Fruit fly (Drosophila melanogaster) whole organism, wandering third instar larva: ENCODE measurements around the gene CG18563.

Experiments used
- Abd-B ChIP-seq: fragments of >200 bp; optimal IDR thresholded peaks from 2 replicates; lab custom pipeline; 2017; ENCODE audit warnings: missing biosample characterization, missing genetic modification characterization
- Dfd ChIP-seq: fragments of >200 bp; optimal IDR thresholded peaks from 2 replicates; lab custom pipeline; 2017; ENCODE audit warnings: missing biosample characterization, missing genetic modification characterization
- GATAd ChIP-seq: sonication (Bioruptor generic); optimal IDR thresholded peaks from 2 replicates; lab custom pipeline; 2016; ENCODE audit warnings: missing biosample characterization, missing genetic modification characterization
- Myc ChIP-seq: fragments of >200 bp; optimal IDR thresholded peaks from 2 replicates; lab custom pipeline; 2017
- Rel ChIP-seq, 2 experiments: fragments of 200-800 bp; sonication (Bioruptor generic) in 1 of 2; optimal IDR thresholded peaks; 2 replicates in 1 of 2; 3 replicates in 1 of 2; lab custom pipeline; 2016 to 2019; ENCODE audit warnings: mild to moderate bottlenecking in 2 of 2, missing biosample characterization in 2 of 2, missing genetic modification characterization in 2 of 2, moderate library complexity in 1 of 2
- fru ChIP-seq: fragments of 200-800 bp; sonication (Bioruptor generic); optimal IDR thresholded peaks from 3 replicates; lab custom pipeline; 2016; ENCODE audit warnings: missing biosample characterization, mild to moderate bottlenecking, missing genetic modification characterization
- h ChIP-seq: fragments of 200-800 bp; sonication (Bioruptor generic); optimal IDR thresholded peaks from 3 replicates; lab custom pipeline; 2016; ENCODE audit warnings: missing biosample characterization, mild to moderate bottlenecking, missing genetic modification characterization
- jim ChIP-seq: fragments of 175-275, 200-325 bp; sonication (Bioruptor generic); optimal IDR thresholded peaks from 2 replicates; lab custom pipeline; 2016; ENCODE audit warnings: missing biosample characterization, mild to moderate bottlenecking, missing genetic modification characterization
- psq ChIP-seq: fragments of 200-800 bp; sonication (Bioruptor generic); optimal IDR thresholded peaks from 3 replicates; lab custom pipeline; 2017; ENCODE audit warnings: missing biosample characterization, mild to moderate bottlenecking, missing genetic modification characterization, moderate library complexity
- rgr ChIP-seq: fragments of 200-800 bp; sonication (Bioruptor generic); optimal IDR thresholded peaks from 3 replicates; lab custom pipeline; 2016; ENCODE audit warnings: missing biosample characterization, mild to moderate bottlenecking, missing genetic modification characterization
- woc ChIP-seq: sonication (Bioruptor generic); optimal IDR thresholded peaks from 2 replicates; lab custom pipeline; 2016; ENCODE audit warnings: missing biosample characterization, mild to moderate bottlenecking, missing genetic modification characterization

DNA sequence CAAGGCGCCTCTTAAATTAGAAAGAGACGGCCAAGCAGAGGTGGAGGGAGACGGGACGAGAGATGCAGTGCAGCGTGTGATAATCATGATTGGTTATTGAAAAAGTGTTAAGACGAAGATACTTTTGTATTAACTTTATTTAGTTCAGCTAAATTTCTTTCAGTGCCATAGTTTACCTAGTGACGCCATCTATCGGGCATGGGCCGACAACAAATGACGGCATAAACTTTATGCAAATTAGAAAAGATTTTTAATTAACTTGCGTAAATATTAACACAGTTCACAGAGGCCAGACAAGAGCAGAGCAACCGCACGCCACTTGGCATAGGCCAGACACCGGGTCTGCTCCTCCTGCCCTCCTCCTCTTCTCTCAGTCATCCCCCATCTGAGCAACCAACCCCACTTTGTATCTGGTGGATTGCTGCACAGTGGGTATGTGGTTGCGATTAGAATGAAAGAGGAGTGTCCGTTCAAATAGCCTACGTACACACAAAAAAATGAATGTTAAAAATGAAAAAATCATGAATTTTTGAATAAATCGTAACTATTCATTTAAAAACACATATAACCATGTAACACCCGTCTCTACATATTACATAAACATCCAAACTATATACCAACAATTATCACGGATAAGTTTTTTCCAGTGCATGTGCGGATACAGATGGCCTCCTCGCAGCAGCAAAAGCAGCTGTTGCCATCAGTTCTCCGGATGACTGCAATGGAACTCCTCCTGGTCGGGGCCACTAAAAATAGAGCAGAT lies 8.3 kb upstream of the CG18563 start:
- TF ChIP-seq Dfd (GFP tag; lab: Kevin White, UChicago) = no peak
- TF ChIP-seq psq (GFP tag; lab: Kevin White, UChicago) = peak; percentile 19
- peak; percentile 54 for TF ChIP-seq fru (GFP tag; lab: Kevin White, UChicago)
- no peak for TF ChIP-seq jim (GFP tag; lab: Kevin White, UChicago)
- no peak for TF ChIP-seq Abd-B (GFP tag; lab: Kevin White, UChicago)
- TF ChIP-seq GATAd (GFP tag; lab: Kevin White, UChicago) = no peak
- peak; percentile 53 for TF ChIP-seq rgr (GFP tag; lab: Kevin White, UChicago)
- TF ChIP-seq woc (GFP tag; lab: Kevin White, UChicago) = peak; percentile 11
- TF ChIP-seq Myc (lab: Kevin White, UChicago) = no peak
- TF ChIP-seq Rel (GFP tag; optimal IDR thresholded peaks at IDR 0.05; lab: Kevin White, UChicago) = no peak
- TF ChIP-seq Rel (tag; optimal IDR thresholded peaks at IDR 0.05; lab: Kevin White, UChicago) = no peak
- TF ChIP-seq h (GFP tag; lab: Kevin White, UChicago) = peak; percentile 46
